Worm (Caenorhabditis elegans) whole organism, late embryonic: Measurements from ENCODE around the gene T26E4.4.
"Not testable (repeated sequence)": the region's sequence is repeated elsewhere in the genome, so short reads cannot be mapped to it uniquely, and the experiment has no call there.

Experiments
- C38D4.7 ChIP-seq: fragments of 200-800 bp; sonication (Bioruptor generic); optimal IDR thresholded peaks from 2 replicates; lab custom pipeline; 2018; ENCODE audit warnings: mild to moderate bottlenecking, missing genetic modification characterization, moderate library complexity, missing compliant biosample characterization
- K02D7.2 ChIP-seq: sonication (generic microtip); optimal IDR thresholded peaks from 2 replicates; lab custom pipeline; 2017; ENCODE audit warnings: mild to moderate bottlenecking, missing genetic modification characterization, missing compliant biosample characterization
- T23F11.4 ChIP-seq: fragments of 200-800 bp; sonication (Bioruptor generic); optimal IDR thresholded peaks from 2 replicates; lab custom pipeline; 2018; ENCODE audit warnings: mild to moderate bottlenecking, missing genetic modification characterization, missing compliant biosample characterization
- Y22D7AL.16 ChIP-seq: sonication (generic microtip); optimal IDR thresholded peaks from 2 replicates; lab custom pipeline; 2016; ENCODE audit warnings: missing genetic modification characterization, missing compliant biosample characterization
- ceh-19 ChIP-seq: fragments of 200-800 bp; sonication (Bioruptor generic); optimal IDR thresholded peaks from 2 replicates; lab custom pipeline; 2018; ENCODE audit warnings: mild to moderate bottlenecking, missing genetic modification characterization, missing compliant biosample characterization
- ceh-31 ChIP-seq: sonication (generic microtip); optimal IDR thresholded peaks from 2 replicates; lab custom pipeline; 2016; ENCODE audit warnings: missing genetic modification characterization, missing compliant biosample characterization
- ceh-6 ChIP-seq: fragments of 200-800 bp; sonication (Bioruptor generic); optimal IDR thresholded peaks from 2 replicates; lab custom pipeline; 2018; ENCODE audit warnings: mild to moderate bottlenecking, missing genetic modification characterization, missing compliant biosample characterization
- ceh-9 ChIP-seq: sonication (generic microtip); optimal IDR thresholded peaks from 2 replicates; lab custom pipeline; 2016; ENCODE audit warnings: mild to moderate bottlenecking, missing genetic modification characterization, inconsistent platforms, missing compliant biosample characterization
- dve-1 ChIP-seq: sonication (generic microtip); optimal IDR thresholded peaks from 2 replicates; lab custom pipeline; 2017; ENCODE audit warnings: antibody characterized with exemption, mild to moderate bottlenecking, missing genetic modification characterization, missing compliant biosample characterization
- elt-2 ChIP-seq: sonication (generic microtip); optimal IDR thresholded peaks from 2 replicates; lab custom pipeline; 2016; ENCODE audit warnings: missing genetic modification reagents, missing genetic modification characterization, missing compliant biosample characterization
- elt-4 ChIP-seq: sonication (generic microtip); optimal IDR thresholded peaks from 2 replicates; lab custom pipeline; 2016; ENCODE audit warnings: missing genetic modification characterization, missing compliant biosample characterization
- eyg-1 ChIP-seq: sonication (generic microtip); optimal IDR thresholded peaks from 2 replicates; lab custom pipeline; 2016; ENCODE audit warnings: missing genotype, missing genetic modification characterization, missing compliant biosample characterization
- fax-1 ChIP-seq: sonication (generic microtip); optimal IDR thresholded peaks from 2 replicates; lab custom pipeline; 2016; ENCODE audit warnings: missing genotype, missing genetic modification characterization, missing compliant biosample characterization
- fkh-6 ChIP-seq: sonication (generic microtip); optimal IDR thresholded peaks from 2 replicates; lab custom pipeline; 2016; ENCODE audit warnings: missing genetic modification characterization, missing compliant biosample characterization
- hlh-30 ChIP-seq: sonication (generic microtip); optimal IDR thresholded peaks from 2 replicates; lab custom pipeline; 2017; ENCODE audit warnings: antibody characterized with exemption, missing genetic modification characterization, missing compliant biosample characterization; ENCODE audit not compliant: insufficient read depth
- lim-6 ChIP-seq: sonication (generic microtip); optimal IDR thresholded peaks from 2 replicates; lab custom pipeline; 2016; ENCODE audit warnings: missing genetic modification characterization, missing compliant biosample characterization
- madf-2 ChIP-seq: sonication (generic microtip); optimal IDR thresholded peaks from 2 replicates; lab custom pipeline; 2017; ENCODE audit warnings: missing genetic modification characterization, missing compliant biosample characterization
- nfya-1 ChIP-seq: sonication (generic microtip); optimal IDR thresholded peaks from 2 replicates; lab custom pipeline; 2017; ENCODE audit warnings: missing genetic modification characterization, mild to moderate bottlenecking, missing compliant biosample characterization, antibody characterized with exemption, moderate library complexity
- odd-2 ChIP-seq: sonication (generic microtip); optimal IDR thresholded peaks from 2 replicates; lab custom pipeline; 2017; ENCODE audit warnings: antibody characterized with exemption, mild to moderate bottlenecking, missing genetic modification characterization, missing compliant biosample characterization
- pha-4 ChIP-seq: fragments of 150-350 bp; optimal IDR thresholded peaks from 2 replicates; lab custom pipeline; 2018; ENCODE audit warnings: missing biosample characterization, missing genetic modification reagents, missing genetic modification characterization
- pros-1 ChIP-seq: fragments of 150-350 bp; optimal IDR thresholded peaks from 2 replicates; lab custom pipeline; 2014; ENCODE audit warnings: missing biosample characterization, missing genetic modification reagents, missing genetic modification characterization
- rnt-1 ChIP-seq: sonication (generic microtip); optimal IDR thresholded peaks from 2 replicates; lab custom pipeline; 2016; ENCODE audit warnings: missing genetic modification characterization, missing compliant biosample characterization
- sdc-2 ChIP-seq: sonication (generic microtip); optimal IDR thresholded peaks from 2 replicates; lab custom pipeline; 2016; ENCODE audit warnings: missing genotype, missing genetic modification characterization, missing compliant biosample characterization
- sox-4 ChIP-seq: sonication (generic microtip); optimal IDR thresholded peaks from 2 replicates; lab custom pipeline; 2017; ENCODE audit warnings: mild to moderate bottlenecking, missing genetic modification characterization, inconsistent platforms, missing compliant biosample characterization
- unc-86 ChIP-seq: sonication (generic microtip); optimal IDR thresholded peaks from 2 replicates; lab custom pipeline; 2016; ENCODE audit warnings: missing genetic modification characterization, missing compliant biosample characterization
- zip-5 ChIP-seq: sonication (generic microtip); optimal IDR thresholded peaks from 2 replicates; lab custom pipeline; 2016; ENCODE audit warnings: missing genetic modification characterization, missing compliant biosample characterization
- ztf-16 ChIP-seq: sonication (generic microtip); optimal IDR thresholded peaks from 2 replicates; lab custom pipeline; 2017; ENCODE audit warnings: missing genetic modification characterization, missing compliant biosample characterization

Gene T26E4.4

ce11 chrV:15817746-15818145 lies 25.4 kb upstream of the T26E4.4 start, which contains the start of gene abf-3:
abf-3 (minus strand) TSS chrV:15817846.
- TF ChIP-seq ceh-6 (GFP tag; lab: Kevin White, UChicago) (no peak), lim-6 (tag; lab: Kevin White, UChicago) (no peak), odd-2 (tag; lab: Kevin White, UChicago) (no peak), K02D7.2 (tag; lab: Kevin White, UChicago) (no peak), dve-1 (tag; lab: Kevin White, UChicago) (no peak), Y22D7AL.16 (tag; lab: Kevin White, UChicago) (no peak)

- TF ChIP-seq rnt-1 (no peak), eyg-1 (tag; lab: Kevin White, UChicago) (no peak)
These were observed 23.7 kb upstream of the T26E4.4 start, which contains the start of the genes fbxa-69 and F54B8.4 for ce11 chrV:15815962-15816432. fbxa-69 (minus strand) TSS chrV:15815971. F54B8.4 (plus strand) TSS chrV:15816382.

ce11 chrV:15811982-15812381 lies 19.7 kb upstream of the T26E4.4 start, which contains the start of gene nhr-282:
nhr-282 (plus strand) TSS chrV:15812282.
- TF ChIP-seq ceh-31 (tag; lab: Kevin White, UChicago); T23F11.4; unc-86 (tag; lab: Kevin White, UChicago): not testable (repeated sequence)
- TF ChIP-seq, all 69 proteins: peak for 0; not testable (repeated sequence) for 69

- TF ChIP-seq sox-4 (tag; lab: Kevin White, UChicago) = no peak
- no peak for TF ChIP-seq zip-5 (tag; lab: Kevin White, UChicago)
- TF ChIP-seq elt-2 (tag; lab: Kevin White, UChicago) = no peak
- no peak for TF ChIP-seq pha-4 (tag; lab: Kevin White, UChicago)
- no peak for TF ChIP-seq odd-2 (tag; lab: Kevin White, UChicago)
- no peak for TF ChIP-seq fax-1 (tag; lab: Kevin White, UChicago)
- TF ChIP-seq ceh-19 (GFP tag; lab: Kevin White, UChicago) = no peak
- no peak for TF ChIP-seq ztf-16 (tag; lab: Kevin White, UChicago)
- TF ChIP-seq hlh-30 (tag; lab: Kevin White, UChicago) = no peak
- no peak for TF ChIP-seq nfya-1 (tag; lab: Kevin White, UChicago)
- TF ChIP-seq ceh-9 (tag; lab: Kevin White, UChicago) = no peak
- no peak for TF ChIP-seq dve-1 (tag; lab: Kevin White, UChicago)
These were observed 18.1 kb upstream of the T26E4.4 start, which contains the start of gene F54B8.1 for ce11 chrV:15810446-15810845. F54B8.1 (plus strand) TSS chrV:15810746.

ce11 chrV:15809543-15809942 lies 17.2 kb upstream of the T26E4.4 start, which contains the start of gene srsx-36:
srsx-36 (minus strand) TSS chrV:15809643.
- no peak for TF ChIP-seq odd-2 (tag; lab: Kevin White, UChicago)
- no peak for TF ChIP-seq fkh-6 (tag; lab: Kevin White, UChicago)

ce11 chrV:15807420-15807819 lies 15.1 kb upstream of the T26E4.4 start, which contains the start of gene srsx-38:
srsx-38 (minus strand) TSS chrV:15807520.
- not testable (repeated sequence) for TF ChIP-seq madf-2; pros-1; Y22D7AL.16 (tag; lab: Kevin White, UChicago)

- TF ChIP-seq unc-86, elt-4, fkh-6 (tag; lab: Kevin White, UChicago): not testable (repeated sequence)
- TF ChIP-seq, all 69 proteins: peak for 0; not testable (repeated sequence) for 69
These were observed 11.4 kb upstream of the T26E4.4 start, which contains the start of gene T26E4.18 for ce11 chrV:15803748-15804147. T26E4.18 (minus strand) TSS chrV:15803848.

ce11 chrV:15803079-15803478 lies 10.8 kb upstream of the T26E4.4 start, which contains the start of gene srd-27:
srd-27 (plus strand) TSS chrV:15803379.
- not testable (repeated sequence) for TF ChIP-seq dve-1 (tag; lab: Kevin White, UChicago); C38D4.7; sdc-2 (tag; lab: Kevin White, UChicago)
